Fruit fly (Drosophila melanogaster) whole organism, wandering third instar larva: ENCODE results near the gene CG5969.

Source experiments
- Abd-B ChIP-seq: fragments of >200 bp; optimal IDR thresholded peaks from 2 replicates; lab custom pipeline; 2017; ENCODE audit warnings: missing biosample characterization, missing genetic modification characterization
- CG32264 ChIP-seq: fragments of 200-800 bp; sonication (Bioruptor generic); optimal IDR thresholded peaks from 2 replicates; lab custom pipeline; 2016; ENCODE audit warnings: missing biosample characterization, missing genetic modification characterization
- CG9705 ChIP-seq: fragments of 200-800 bp; sonication (Bioruptor generic); optimal IDR thresholded peaks from 2 replicates; lab custom pipeline; 2018; ENCODE audit warnings: missing biosample characterization, mild to moderate bottlenecking, missing genetic modification characterization
- CrebA ChIP-seq: fragments of 200-800 bp; sonication (Bioruptor generic); optimal IDR thresholded peaks from 2 replicates; lab custom pipeline; 2016; ENCODE audit warnings: missing biosample characterization, mild to moderate bottlenecking, missing genetic modification characterization, borderline replicate concordance
- Dfd ChIP-seq: fragments of >200 bp; optimal IDR thresholded peaks from 2 replicates; lab custom pipeline; 2017; ENCODE audit warnings: missing biosample characterization, missing genetic modification characterization
- Dif ChIP-seq: fragments of 200-275, 200-300 bp; sonication (Bioruptor generic); optimal IDR thresholded peaks from 2 replicates; lab custom pipeline; 2018; ENCODE audit warnings: missing biosample characterization, missing genetic modification characterization; ENCODE audit not compliant: partially characterized antibody
- GATAd ChIP-seq: sonication (Bioruptor generic); optimal IDR thresholded peaks from 2 replicates; lab custom pipeline; 2016; ENCODE audit warnings: missing biosample characterization, missing genetic modification characterization
- HLH106 ChIP-seq: fragments of 200-800 bp; optimal IDR thresholded peaks from 3 replicates; lab custom pipeline; 2019; ENCODE audit warnings: missing biosample characterization, mild to moderate bottlenecking, missing genetic modification characterization, moderate library complexity
- Hnf4 ChIP-seq: fragments of 200-800 bp; sonication (Bioruptor generic); optimal IDR thresholded peaks from 2 replicates; lab custom pipeline; 2016; ENCODE audit warnings: missing biosample characterization, mild to moderate bottlenecking, missing genetic modification characterization
- Hr78 ChIP-seq: fragments of >200 bp; optimal IDR thresholded peaks from 2 replicates; lab custom pipeline; 2017; ENCODE audit warnings: missing biosample characterization, missing genetic modification characterization
- Hr83 ChIP-seq: fragments of 200-300 bp; sonication (Bioruptor generic); optimal IDR thresholded peaks from 2 replicates; lab custom pipeline; 2016; ENCODE audit warnings: missing biosample characterization, mild to moderate bottlenecking, missing genetic modification characterization, moderate library complexity; ENCODE audit not compliant: poor library complexity, severe bottlenecking
- Jra ChIP-seq: sonication (Bioruptor generic); optimal IDR thresholded peaks from 2 replicates; lab custom pipeline; 2016; ENCODE audit warnings: missing biosample characterization, missing genetic modification characterization
- Mio ChIP-seq: sonication (Bioruptor generic); optimal IDR thresholded peaks from 2 replicates; lab custom pipeline; 2016; ENCODE audit warnings: missing biosample characterization, missing genetic modification characterization
- Myc ChIP-seq: fragments of >200 bp; optimal IDR thresholded peaks from 2 replicates; lab custom pipeline; 2017
- N ChIP-seq: fragments of >200 bp; optimal IDR thresholded peaks from 2 replicates; lab custom pipeline; 2018; ENCODE audit warnings: missing biosample characterization, missing external identifiers, missing genetic modification characterization
- OdsH ChIP-seq: fragments of 200-800 bp; sonication (Bioruptor generic); optimal IDR thresholded peaks from 2 replicates; lab custom pipeline; 2016; ENCODE audit warnings: missing biosample characterization, mild to moderate bottlenecking, missing genetic modification characterization
- Rel ChIP-seq, 2 experiments: fragments of 200-800 bp; sonication (Bioruptor generic) in 1 of 2; optimal IDR thresholded peaks; 2 replicates in 1 of 2; 3 replicates in 1 of 2; lab custom pipeline; 2016 to 2019; ENCODE audit warnings: mild to moderate bottlenecking in 2 of 2, missing biosample characterization in 2 of 2, missing genetic modification characterization in 2 of 2, moderate library complexity in 1 of 2
- Sp1 ChIP-seq: fragments of 200-800 bp; sonication (Bioruptor generic); optimal IDR thresholded peaks from 3 replicates; lab custom pipeline; 2019; ENCODE audit warnings: missing biosample characterization, mild to moderate bottlenecking, missing genetic modification characterization, moderate library complexity
- Vsx2 ChIP-seq: fragments of 200-300, 225-300 bp; sonication (Bioruptor generic); optimal IDR thresholded peaks from 2 replicates; lab custom pipeline; 2018; ENCODE audit warnings: missing biosample characterization, missing genetic modification characterization; ENCODE audit not compliant: partially characterized antibody
- br ChIP-seq: fragments of 200-800 bp; sonication (Bioruptor generic); optimal IDR thresholded peaks from 2 replicates; lab custom pipeline; 2016; ENCODE audit warnings: missing biosample characterization, missing genetic modification characterization
- brk ChIP-seq: fragments of 200-800 bp; sonication (Bioruptor generic); optimal IDR thresholded peaks from 2 replicates; lab custom pipeline; 2016; ENCODE audit warnings: missing biosample characterization, mild to moderate bottlenecking, missing genetic modification characterization
- dl ChIP-seq, 2 experiments: fragments of 175-275, 200-275 bp in 1 of 2; fragments of 200-275 bp in 1 of 2; sonication (Bioruptor generic); optimal IDR thresholded peaks; lab custom pipeline; 2018; ENCODE audit warnings: mild to moderate bottlenecking in 2 of 2, missing biosample characterization in 2 of 2, missing genetic modification characterization in 2 of 2, moderate library complexity in 2 of 2; ENCODE audit not compliant: partially characterized antibody in 2 of 2, insufficient read depth in 1 of 2
- dmrt93B ChIP-seq: fragments of 200-800 bp; sonication (Bioruptor generic); optimal IDR thresholded peaks from 2 replicates; lab custom pipeline; 2018; ENCODE audit warnings: missing biosample characterization, mild to moderate bottlenecking, missing genetic modification characterization
- dsf ChIP-seq: sonication (Bioruptor generic); optimal IDR thresholded peaks from 2 replicates; lab custom pipeline; 2016; ENCODE audit warnings: missing biosample characterization, missing genetic modification characterization, borderline replicate concordance
- ey ChIP-seq: fragments of 200-800 bp; sonication (Bioruptor generic); optimal IDR thresholded peaks from 2 replicates; lab custom pipeline; 2016; ENCODE audit warnings: missing biosample characterization, missing genetic modification characterization
- foxo ChIP-seq, 2 experiments: fragments of 200-800 bp; sonication (Bioruptor generic); optimal IDR thresholded peaks; 2 replicates in 1 of 2; 3 replicates in 1 of 2; lab custom pipeline; 2016 to 2017; ENCODE audit warnings: missing biosample characterization in 2 of 2, missing genetic modification characterization in 2 of 2
- fru ChIP-seq: fragments of 200-800 bp; sonication (Bioruptor generic); optimal IDR thresholded peaks from 3 replicates; lab custom pipeline; 2016; ENCODE audit warnings: missing biosample characterization, mild to moderate bottlenecking, missing genetic modification characterization
- h ChIP-seq: fragments of 200-800 bp; sonication (Bioruptor generic); optimal IDR thresholded peaks from 3 replicates; lab custom pipeline; 2016; ENCODE audit warnings: missing biosample characterization, mild to moderate bottlenecking, missing genetic modification characterization
- jim ChIP-seq: fragments of 175-275, 200-325 bp; sonication (Bioruptor generic); optimal IDR thresholded peaks from 2 replicates; lab custom pipeline; 2016; ENCODE audit warnings: missing biosample characterization, mild to moderate bottlenecking, missing genetic modification characterization
- lola ChIP-seq: fragments of >200 bp; optimal IDR thresholded peaks from 2 replicates; lab custom pipeline; 2017; ENCODE audit warnings: missing biosample characterization, missing genetic modification characterization
- pan ChIP-seq: fragments of >200 bp; optimal IDR thresholded peaks from 2 replicates; lab custom pipeline; 2017
- psq ChIP-seq: fragments of 200-800 bp; sonication (Bioruptor generic); optimal IDR thresholded peaks from 3 replicates; lab custom pipeline; 2017; ENCODE audit warnings: missing biosample characterization, mild to moderate bottlenecking, missing genetic modification characterization, moderate library complexity
- rgr ChIP-seq: fragments of 200-800 bp; sonication (Bioruptor generic); optimal IDR thresholded peaks from 3 replicates; lab custom pipeline; 2016; ENCODE audit warnings: missing biosample characterization, mild to moderate bottlenecking, missing genetic modification characterization
- sage ChIP-seq: fragments of 200-800 bp; sonication (Bioruptor generic); optimal IDR thresholded peaks from 2 replicates; lab custom pipeline; 2016; ENCODE audit warnings: missing biosample characterization, mild to moderate bottlenecking, missing genetic modification characterization
- sv ChIP-seq: fragments of 200-800 bp; sonication (Bioruptor generic); optimal IDR thresholded peaks from 3 replicates; lab custom pipeline; 2016; ENCODE audit warnings: missing biosample characterization, missing genetic modification characterization
- tai ChIP-seq: sonication (Bioruptor generic); optimal IDR thresholded peaks from 2 replicates; lab custom pipeline; 2016; ENCODE audit warnings: missing biosample characterization, missing genetic modification characterization
- usp ChIP-seq: fragments of >200 bp; optimal IDR thresholded peaks from 2 replicates; lab custom pipeline; 2017; ENCODE audit warnings: missing biosample characterization, missing genetic modification characterization
- woc ChIP-seq: sonication (Bioruptor generic); optimal IDR thresholded peaks from 2 replicates; lab custom pipeline; 2016; ENCODE audit warnings: missing biosample characterization, mild to moderate bottlenecking, missing genetic modification characterization

CG5969 gene

DNA sequence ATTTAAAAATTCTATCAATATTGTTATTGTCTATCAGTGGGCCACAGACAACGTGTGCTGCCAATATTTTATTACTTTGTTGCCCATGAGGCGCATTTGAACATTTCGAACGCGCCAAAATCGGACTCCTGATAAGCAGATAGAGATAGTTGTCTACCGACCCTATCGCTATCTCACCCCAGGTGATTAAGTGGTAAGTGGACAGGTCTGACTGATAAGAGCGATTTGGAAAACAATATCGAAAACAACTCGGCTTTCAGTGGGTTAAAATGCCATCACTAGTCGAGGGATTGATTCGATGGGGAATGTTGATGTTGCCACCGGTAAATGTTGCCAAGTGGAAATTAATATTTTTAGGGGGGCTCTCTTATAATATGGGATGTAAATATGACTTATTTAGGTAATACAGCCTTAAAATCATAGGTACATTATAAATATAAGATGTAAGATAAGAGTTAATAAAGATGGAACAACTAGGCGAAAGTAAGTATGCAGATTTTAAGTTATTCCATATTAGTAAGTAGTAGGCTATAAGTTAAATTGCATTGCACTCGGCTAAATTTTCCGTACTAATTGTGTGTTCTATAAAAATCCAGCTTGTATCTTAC is 18.0 kb downstream of the CG5969 start, which contains the start of gene ND-39:
Gene ND-39 (plus strand): TSS at position 558 of the 608 bp plus-strand sequence.
- TF ChIP-seq h (peak; percentile 17), CG32264 (GFP tag; lab: Kevin White, UChicago) (no peak), fru (no peak), dl (GFP tag; optimal IDR thresholded peaks at IDR 0.05; lab: Kevin White, UChicago; ENCODE audit: insufficient read depth in 1 of 2, partially characterized antibody in 2 of 2) (no peak), HLH106 (no peak)

DNA sequence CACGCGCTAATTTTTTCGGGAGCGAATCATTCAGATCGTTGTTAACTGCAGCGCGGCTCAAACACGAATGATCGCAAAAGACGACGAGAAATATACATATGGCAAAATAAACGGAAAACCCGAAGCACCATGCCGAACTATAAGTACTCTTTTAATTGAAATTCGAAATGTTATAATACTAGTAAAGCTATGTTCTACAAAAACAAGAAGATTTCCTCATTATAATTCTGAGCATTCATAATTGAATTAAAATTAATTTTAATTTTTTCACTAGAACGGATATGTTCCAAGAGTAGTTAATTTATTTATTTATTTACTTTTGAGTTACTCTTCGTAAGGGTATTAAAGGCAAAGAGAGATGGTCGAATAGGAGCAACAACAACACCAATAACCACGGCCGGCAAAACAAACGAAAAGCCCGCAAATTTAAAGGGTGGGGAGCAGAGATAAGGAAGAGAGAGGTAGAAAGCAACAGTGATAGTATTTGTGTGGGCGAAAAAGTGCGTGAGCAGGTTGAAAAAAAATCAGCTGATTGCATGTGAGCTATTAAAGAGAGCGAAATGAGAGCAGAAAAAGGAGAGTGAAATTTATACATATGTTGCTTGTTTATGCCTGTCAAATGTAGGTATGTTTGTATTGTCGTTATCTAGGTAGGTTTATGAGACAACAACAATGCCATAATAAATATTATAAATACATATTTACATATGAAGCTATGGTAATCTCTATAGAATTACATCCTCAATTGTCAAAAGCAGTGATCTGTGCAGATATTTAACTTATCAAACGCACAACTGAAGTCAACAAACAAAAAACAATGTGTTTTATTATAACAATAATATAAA is 20.1 kb downstream of the CG5969 start:
- TF ChIP-seq Mio (GFP tag; lab: Kevin White, UChicago), result peak; percentile 40
- no peak for TF ChIP-seq Myc (lab: Kevin White, UChicago)
- peak; percentile 94 for TF ChIP-seq fru
- TF ChIP-seq Jra (GFP tag; lab: Kevin White, UChicago), result peak; percentile 87
- TF ChIP-seq pan, result no peak
- TF ChIP-seq Dfd, result peak; percentile 6
- no peak for TF ChIP-seq sv (GFP tag; lab: Kevin White, UChicago)
- peak; percentile 93 for TF ChIP-seq rgr (GFP tag; lab: Kevin White, UChicago)
- no peak for TF ChIP-seq jim (GFP tag; lab: Kevin White, UChicago)
- peak; percentile 98 for TF ChIP-seq psq (GFP tag; lab: Kevin White, UChicago)
- peak; percentile 95 for TF ChIP-seq OdsH (GFP tag; lab: Kevin White, UChicago)
- TF ChIP-seq GATAd (GFP tag; lab: Kevin White, UChicago), result no peak
- TF ChIP-seq br (GFP tag; lab: Kevin White, UChicago), result peak; percentile 88
- TF ChIP-seq HLH106, result peak; percentile 91
- TF ChIP-seq CG9705, result peak; percentile 34
- TF ChIP-seq tai, result peak; percentile 56
- no peak for TF ChIP-seq N (GFP tag; lab: Kevin White, UChicago)
- TF ChIP-seq dmrt93B (GFP tag; lab: Kevin White, UChicago), result peak; percentile 68
- TF ChIP-seq Rel (GFP tag; optimal IDR thresholded peaks at IDR 0.05; lab: Kevin White, UChicago), result peak; percentile 76
- TF ChIP-seq Rel (tag; optimal IDR thresholded peaks at IDR 0.05; lab: Kevin White, UChicago), result peak; percentile 72
- TF ChIP-seq CG32264 (GFP tag; lab: Kevin White, UChicago), result peak; percentile 74
- TF ChIP-seq usp, result no peak
- TF ChIP-seq lola (GFP tag; lab: Kevin White, UChicago), result no peak
- TF ChIP-seq brk (GFP tag; lab: Kevin White, UChicago), result peak; percentile 89
- TF ChIP-seq Vsx2 (GFP tag; lab: Kevin White, UChicago), result no peak
- TF ChIP-seq Hr83 (GFP tag; lab: Kevin White, UChicago), result peak; percentile 64
- TF ChIP-seq Hnf4 (GFP tag; lab: Kevin White, UChicago), result peak; percentile 76
- no peak for TF ChIP-seq CrebA (GFP tag; lab: Kevin White, UChicago)
- TF ChIP-seq ey, result peak; percentile 90
- TF ChIP-seq dsf (GFP tag; lab: Kevin White, UChicago), result peak; percentile 63
- TF ChIP-seq Abd-B (GFP tag; lab: Kevin White, UChicago), result no peak
- TF ChIP-seq foxo (GFP tag; optimal IDR thresholded peaks at IDR 0.05; lab: Kevin White, UChicago), result peak; percentile 27 to 93
- peak; percentile 96 for TF ChIP-seq h
- TF ChIP-seq Dif (GFP tag; lab: Kevin White, UChicago), result peak; percentile 34
- TF ChIP-seq Hr78 (GFP tag; lab: Kevin White, UChicago), result no peak
- TF ChIP-seq woc, result peak; percentile 92
- peak; percentile 92 for TF ChIP-seq Sp1 (GFP tag; lab: Kevin White, UChicago)
- TF ChIP-seq dl (GFP tag; optimal IDR thresholded peaks at IDR 0.05; lab: Kevin White, UChicago; ENCODE audit: insufficient read depth in 1 of 2, partially characterized antibody in 2 of 2), result peak; percentile 20 to 23
- peak; percentile 78 for TF ChIP-seq sage
- TF ChIP-seq, all 38 proteins: peak for 26
